Worm (Caenorhabditis elegans): ENCODE data around the gene mct-6.

ce11 chrX:16744940-16745339 lies 25.4 kb downstream of the mct-6 start, which contains the start of gene C10E2.2:
- no peak for TF ChIP-seq tbx-11 (GFP tag; IDR thresholded peaks at IDR 0.05)
- TF ChIP-seq ceh-13 (GFP tag; optimal IDR thresholded peaks at IDR 0.05) = no peak
- TF ChIP-seq ama-1 (optimal IDR thresholded peaks at IDR 0.05) = no peak
- no peak for TF ChIP-seq tbx-37 (GFP tag; conservative IDR thresholded peaks at IDR 0.05)
- no peak for TF ChIP-seq ceh-36 (tag; optimal IDR thresholded peaks at IDR 0.05)
- no peak for TF ChIP-seq hnd-1 (tag; optimal IDR thresholded peaks at IDR 0.05)
- TF ChIP-seq F13C5.2 (tag; optimal IDR thresholded peaks at IDR 0.05) = no peak
- no peak for TF ChIP-seq ets-7 (tag; optimal IDR thresholded peaks at IDR 0.05)
